Worm (Caenorhabditis elegans): ENCODE measurements around the gene srt-47.
"Not testable (repeated sequence)": the region's sequence is repeated elsewhere in the genome, so short reads cannot be mapped to it uniquely, and the experiment has no call there.

srt-47 gene

DNA sequence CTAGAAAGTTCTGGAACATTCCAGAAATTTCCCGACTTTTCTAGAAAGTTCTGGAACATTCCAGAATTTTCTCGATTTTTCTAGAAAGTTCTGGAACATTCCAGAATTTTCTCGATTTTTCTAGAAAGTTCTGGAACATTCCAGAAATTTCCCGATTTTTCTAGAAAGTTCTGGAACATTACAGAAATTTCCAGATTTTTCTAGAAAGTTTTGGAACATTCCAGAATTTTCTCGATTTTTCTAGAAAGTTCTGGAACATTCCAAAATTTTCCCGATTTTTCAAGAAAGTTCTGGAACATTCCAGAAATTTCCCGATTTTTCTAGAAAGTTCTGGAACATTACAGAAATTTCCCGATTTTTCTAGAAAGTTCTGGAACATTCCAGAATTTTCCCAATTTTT, 6.0 kb upstream of the srt-47 start (continued):
- TF ChIP-seq lin-26 (GFP tag; IDR thresholded peaks at IDR 0.05) (peak; percentile 96), C17E4.6 (GFP tag; IDR thresholded peaks at IDR 0.05) (peak; percentile 90), snpc-4 (tag; optimal IDR thresholded peaks at IDR 0.05) (peak in 1 of 4 experiments; percentile 88), egrh-3 (GFP tag; IDR thresholded peaks at IDR 0.05) (peak; percentile 93), ztf-28 (GFP tag; IDR thresholded peaks at IDR 0.05) (peak; percentile 93), Y53G8AR.9 (GFP tag; conservative IDR thresholded peaks at IDR 0.05) (peak; percentile 87), ceh-58 (GFP tag; IDR thresholded peaks at IDR 0.05) (peak; percentile 93; the same call in 1 of the 2 replicates), egl-18 (GFP tag; IDR thresholded peaks at IDR 0.05) (peak; percentile 94), ceh-40 (GFP tag; IDR thresholded peaks at IDR 0.05) (peak; percentile 97), rpc-1 (optimal IDR thresholded peaks at IDR 0.05) (peak; percentile 39), let-526 (GFP tag; IDR thresholded peaks at IDR 0.05) (peak; percentile 97), D2030.7 (GFP tag; IDR thresholded peaks at IDR 0.05) (peak; percentile 97), Y53F4B.3 (GFP tag; IDR thresholded peaks at IDR 0.05) (peak; percentile 96), hsf-1 (GFP tag; IDR thresholded peaks at IDR 0.05) (peak; percentile 100), dox-1 (GFP tag; IDR thresholded peaks at IDR 0.05) (peak; percentile 100), cebp-2 (GFP tag; IDR thresholded peaks at IDR 0.05) (peak; percentile 99), F33H1.4 (GFP tag; IDR thresholded peaks at IDR 0.05) (peak; percentile 72), tbp1 (GFP tag; optimal IDR thresholded peaks at IDR 0.05) (peak; percentile 62), F39B2.1 (GFP tag; IDR thresholded peaks at IDR 0.05) (peak; percentile 95), ekl-4 (GFP tag; IDR thresholded peaks at IDR 0.05) (peak; percentile 98), attf-6 (GFP tag; IDR thresholded peaks at IDR 0.05) (peak; percentile 99), bed-2 (GFP tag; IDR thresholded peaks at IDR 0.05) (0 out of 2 replicates have a peak, but pooled peaks have one; percentile 44), Y56A3A.18 (GFP tag; IDR thresholded peaks at IDR 0.05) (peak; percentile 92), lsl-1 (GFP tag; optimal IDR thresholded peaks at IDR 0.05) (peak; percentile 53), madf-3 (GFP tag; IDR thresholded peaks at IDR 0.05) (peak; percentile 93), lin-54 (GFP tag; optimal IDR thresholded peaks at IDR 0.05) (peak; percentile 53), ceh-100 (GFP tag; IDR thresholded peaks at IDR 0.05) (peak; percentile 84), aptf-3 (GFP tag; IDR thresholded peaks at IDR 0.05) (peak; percentile 99), attf-3 (GFP tag; conservative IDR thresholded peaks at IDR 0.05) (peak; percentile 69), egl-44 (GFP tag; IDR thresholded peaks at IDR 0.05) (peak; percentile 97), hmg-20 (GFP tag; IDR thresholded peaks at IDR 0.05) (0 out of 2 replicates have a peak, but pooled peaks have one; percentile 11), F37B4.10 (GFP tag; IDR thresholded peaks at IDR 0.05) (peak; percentile 94; the same call in 1 of the 2 replicates), madf-6 (GFP tag; IDR thresholded peaks at IDR 0.05) (peak; percentile 92)
- TF ChIP-seq snpc-4 (GFP tag; optimal IDR thresholded peaks at IDR 0.05); rpc-1 (tag; optimal IDR thresholded peaks at IDR 0.05): not testable (repeated sequence)

DNA sequence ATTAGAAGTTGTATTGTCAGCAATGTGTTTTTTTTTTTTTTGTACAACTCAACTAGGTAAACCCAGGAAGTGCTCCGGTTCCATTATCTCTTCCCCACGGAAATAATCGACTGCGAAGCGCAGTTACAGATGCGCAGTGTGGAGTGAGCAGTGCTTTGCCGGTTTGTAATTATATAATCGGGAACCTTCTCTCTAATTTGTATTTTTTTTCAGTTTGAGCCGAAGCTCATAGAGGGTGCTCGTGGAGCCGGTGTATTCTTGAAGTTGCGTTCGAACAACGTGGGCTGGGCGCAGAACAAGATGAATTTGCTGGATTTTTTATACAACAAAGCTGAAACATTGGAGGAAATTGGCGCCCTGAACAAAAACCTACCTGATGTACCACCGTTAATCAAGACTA, 4.8 kb upstream of the srt-47 start, which contains the start of gene Y41E3.13:
Y41E3.13 (plus strand) TSS at position 301 of the 400 bp plus-strand sequence.
- TF ChIP-seq ekl-4 (GFP tag; IDR thresholded peaks at IDR 0.05) (no peak), nfya-1 (tag; optimal IDR thresholded peaks at IDR 0.05; ENCODE audit: borderline replicate concordance, insufficient read depth) (no peak), nhr-27 (tag; optimal IDR thresholded peaks at IDR 0.05) (no peak), lag-1 (GFP tag; IDR thresholded peaks at IDR 0.05) (no peak), unc-130 (GFP tag; optimal IDR thresholded peaks at IDR 0.05) (no peak), dox-1 (GFP tag; IDR thresholded peaks at IDR 0.05) (no peak), ceh-58 (GFP tag; IDR thresholded peaks at IDR 0.05) (no peak), madf-10 (tag; optimal IDR thresholded peaks at IDR 0.05) (no peak), ceh-79 (tag; optimal IDR thresholded peaks at IDR 0.05) (no peak), tbx-9 (tag; optimal IDR thresholded peaks at IDR 0.05; ENCODE audit: borderline replicate concordance) (no peak), pbrm-1 (GFP tag; IDR thresholded peaks at IDR 0.05) (no peak)
